Worm (Caenorhabditis elegans) whole organism, L4/young adult: ENCODE results near the gene fax-1.

Source experiments
- dao-5 ChIP-seq: sonication (generic microtip); optimal IDR thresholded peaks from 2 replicates; lab custom pipeline; 2016; ENCODE audit warnings: missing genotype, missing genetic modification characterization, moderate library complexity, missing compliant biosample characterization
- him-1 ChIP-seq: sonication (generic microtip); optimal IDR thresholded peaks from 2 replicates; lab custom pipeline; 2016; ENCODE audit warnings: missing genotype, missing genetic modification reagents, missing genetic modification characterization, missing compliant biosample characterization

DNA sequence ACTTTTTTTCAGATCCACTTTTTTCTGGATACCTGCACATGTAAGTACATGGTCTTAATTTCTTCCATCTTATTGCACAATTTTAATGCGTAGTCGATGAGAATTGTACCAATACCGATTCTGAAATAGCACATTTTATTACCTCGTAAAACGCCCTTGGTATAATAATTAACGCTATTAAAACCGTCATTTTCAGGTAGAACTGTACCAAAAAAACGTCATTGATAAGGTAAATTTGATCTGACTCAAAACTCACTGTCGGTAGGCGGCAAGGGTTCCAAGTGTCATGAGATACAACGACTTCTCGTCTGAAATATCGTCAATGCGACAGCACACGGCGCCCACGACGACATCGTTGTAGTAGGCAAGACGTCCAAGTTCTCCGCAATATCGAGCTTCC is 45.3 kb upstream of the fax-1 start:
- no peak for TF ChIP-seq him-1 (tag; lab: Kevin White, UChicago)
- no peak for TF ChIP-seq dao-5 (tag; lab: Kevin White, UChicago)
